Fruit fly (Drosophila melanogaster): ENCODE measurements around the gene Gr68a.

Gene Gr68a

DNA sequence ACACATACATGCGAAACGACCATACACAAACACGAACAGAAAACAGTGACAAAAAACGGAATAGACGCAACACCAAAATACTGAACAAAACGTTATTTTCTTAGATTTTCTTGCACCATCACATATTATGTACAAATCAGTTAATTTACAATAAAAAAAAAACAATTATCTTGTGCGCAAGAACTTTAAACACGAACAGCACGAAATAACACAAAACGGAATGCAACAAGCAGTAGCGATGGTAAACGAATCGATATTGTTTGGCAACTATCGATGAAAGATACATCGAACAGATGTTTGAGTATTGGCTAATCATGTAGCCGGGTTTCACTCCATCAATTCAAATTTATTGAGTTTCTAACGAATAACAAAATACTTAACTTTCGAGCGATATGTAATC is 38.7 kb downstream of the Gr68a start, which contains the start of gene Pi3K68D (continued):
- TF ChIP-seq Dip2 (GFP tag; IDR thresholded peaks at IDR 0.05): no peak
- TF ChIP-seq zen2 (GFP tag; IDR thresholded peaks at IDR 0.05; ENCODE audit: partially characterized antibody): peak; percentile 85
- TF ChIP-seq da (GFP tag; optimal IDR thresholded peaks at IDR 0.05): no peak
- TF ChIP-seq Hr78 (GFP tag; optimal IDR thresholded peaks at IDR 0.05): no peak
- TF ChIP-seq trh (GFP tag; optimal IDR thresholded peaks at IDR 0.05): no peak
- no peak for TF ChIP-seq lmd (GFP tag; IDR thresholded peaks at IDR 0.05)
- peak; percentile 83 for TF ChIP-seq CG2116 (GFP tag; optimal IDR thresholded peaks at IDR 0.05)
- peak; percentile 52 for TF ChIP-seq CG13624 (GFP tag; optimal IDR thresholded peaks at IDR 0.05)
- TF ChIP-seq CG6765 (GFP tag; optimal IDR thresholded peaks at IDR 0.05): no peak
- TF ChIP-seq ttk (GFP tag; IDR thresholded peaks at IDR 0.05): no peak
- peak; percentile 99 for TF ChIP-seq Sry-δ (GFP tag; optimal IDR thresholded peaks at IDR 0.05)
- TF ChIP-seq pita (GFP tag; optimal IDR thresholded peaks at IDR 0.05): peak; percentile 81
- TF ChIP-seq Chrac-16 (GFP tag; optimal IDR thresholded peaks at IDR 0.05): no peak
- peak; percentile 92 for TF ChIP-seq inv (GFP tag; IDR thresholded peaks at IDR 0.05; ENCODE audit: partially characterized antibody)
- peak; percentile 80 for TF ChIP-seq HmgZ (tag; optimal IDR thresholded peaks at IDR 0.05)
- peak; percentile 59 for TF ChIP-seq CG10267 (tag; optimal IDR thresholded peaks at IDR 0.05)
- peak; percentile 39 for TF ChIP-seq lbe (GFP tag; optimal IDR thresholded peaks at IDR 0.05)
- TF ChIP-seq ATbp (GFP tag; optimal IDR thresholded peaks at IDR 0.05): no peak
- peak; percentile 58; the same call in 1 of the 3 replicates for TF ChIP-seq CG34422 (GFP tag; IDR thresholded peaks at IDR 0.05)
- no peak for TF ChIP-seq CG7745 (tag; optimal IDR thresholded peaks at IDR 0.05)
- no peak for TF ChIP-seq ap (GFP tag; IDR thresholded peaks at IDR 0.05)
- TF ChIP-seq br (optimal IDR thresholded peaks at IDR 0.05): no peak
- no peak for TF ChIP-seq disco-r (GFP tag; optimal IDR thresholded peaks at IDR 0.05)
- TF ChIP-seq sima (GFP tag; optimal IDR thresholded peaks at IDR 0.05): no peak
- TF ChIP-seq Dp (GFP tag; optimal IDR thresholded peaks at IDR 0.05): peak; percentile 77
- peak; percentile 88 for TF ChIP-seq HLH4C (GFP tag; IDR thresholded peaks at IDR 0.05; ENCODE audit: partially characterized antibody)
- TF ChIP-seq fru (optimal IDR thresholded peaks at IDR 0.05): no peak
- TF ChIP-seq Atf-2 (GFP tag; optimal IDR thresholded peaks at IDR 0.05): no peak
- TF ChIP-seq ase (GFP tag; IDR thresholded peaks at IDR 0.05): no peak
- TF ChIP-seq pho (GFP tag; optimal IDR thresholded peaks at IDR 0.05): peak; percentile 16
- TF ChIP-seq CG17912 (GFP tag; optimal IDR thresholded peaks at IDR 0.05): no peak
- TF ChIP-seq psq (GFP tag; optimal IDR thresholded peaks at IDR 0.05): peak; percentile 97
- TF ChIP-seq Myb (GFP tag; optimal IDR thresholded peaks at IDR 0.05): peak; percentile 100
- no peak for TF ChIP-seq CG7786 (GFP tag; optimal IDR thresholded peaks at IDR 0.05)
- no peak for TF ChIP-seq toy (GFP tag; IDR thresholded peaks at IDR 0.05)
- TF ChIP-seq Hey (tag; optimal IDR thresholded peaks at IDR 0.05): no peak
- no peak for TF ChIP-seq org-1 (GFP tag; optimal IDR thresholded peaks at IDR 0.05)
- TF ChIP-seq scrt (GFP tag; optimal IDR thresholded peaks at IDR 0.05): peak; percentile 96
- peak; percentile 85 for TF ChIP-seq ewg (GFP tag; optimal IDR thresholded peaks at IDR 0.05)
- TF ChIP-seq zfh1 (GFP tag; IDR thresholded peaks at IDR 0.05): no peak
- peak; percentile 81 for TF ChIP-seq Lhr (GFP tag; optimal IDR thresholded peaks at IDR 0.05)
- no peak for TF ChIP-seq CG5245 (GFP tag; optimal IDR thresholded peaks at IDR 0.05)
- peak; percentile 92 for TF ChIP-seq Scr (GFP tag; IDR thresholded peaks at IDR 0.05; ENCODE audit: partially characterized antibody)
- TF ChIP-seq H2.0 (GFP tag; IDR thresholded peaks at IDR 0.05): no peak
- 0 out of 2 replicates have a peak, but pooled peaks have one; percentile 16 for TF ChIP-seq sob (GFP tag; IDR thresholded peaks at IDR 0.05)
- TF ChIP-seq ranshi (GFP tag; IDR thresholded peaks at IDR 0.05): no peak
- peak; percentile 63 for TF ChIP-seq CG14710 (tag; optimal IDR thresholded peaks at IDR 0.05)
- TF ChIP-seq Gsc (GFP tag; IDR thresholded peaks at IDR 0.05): no peak
- no peak for TF ChIP-seq CG12744 (GFP tag; optimal IDR thresholded peaks at IDR 0.05)
- TF ChIP-seq repo (GFP tag; optimal IDR thresholded peaks at IDR 0.05): no peak
- TF ChIP-seq HLHmδ (GFP tag; optimal IDR thresholded peaks at IDR 0.05): no peak
- peak; percentile 27 for TF ChIP-seq CG8924 (tag; optimal IDR thresholded peaks at IDR 0.05)

Measured in whole organism, embryonic.